Worm (Caenorhabditis elegans) whole organism, early embryonic: Measurements from ENCODE around the gene T15B7.15.

Experiments used
- B0310.2 ChIP-seq: sonication (generic microtip); optimal IDR thresholded peaks from 2 replicates; lab custom pipeline; 2016; ENCODE audit warnings: mild to moderate bottlenecking, missing genetic modification characterization, missing compliant biosample characterization
- F13C5.2 ChIP-seq: sonication (generic microtip); optimal IDR thresholded peaks from 2 replicates; lab custom pipeline; 2017; ENCODE audit warnings: mild to moderate bottlenecking, missing genetic modification characterization, inconsistent platforms, missing compliant biosample characterization
- aly-1 ChIP-seq: sonication (generic microtip); optimal IDR thresholded peaks from 2 replicates; lab custom pipeline; 2016; ENCODE audit warnings: missing genetic modification characterization, missing compliant biosample characterization
- ama-1 ChIP-seq: fragments of 150-350 bp; optimal IDR thresholded peaks from 2 replicates; lab custom pipeline; 2014
- ceh-13 ChIP-seq: fragments of 200-800 bp; sonication (Bioruptor generic); optimal IDR thresholded peaks from 2 replicates; lab custom pipeline; 2018; ENCODE audit warnings: mild to moderate bottlenecking, missing genetic modification characterization, missing compliant biosample characterization
- ceh-36 ChIP-seq: sonication (generic microtip); optimal IDR thresholded peaks from 2 replicates; lab custom pipeline; 2016; ENCODE audit warnings: missing genetic modification characterization, inconsistent platforms, missing compliant biosample characterization
- ets-7 ChIP-seq: sonication (generic microtip); optimal IDR thresholded peaks from 2 replicates; lab custom pipeline; 2016; ENCODE audit warnings: missing genotype, missing genetic modification characterization, missing compliant biosample characterization
- flt-1 ChIP-seq: fragments of 200-800 bp; sonication (Bioruptor generic); IDR thresholded peaks from 2 replicates; pipeline ENCODE4 v1.3.6; 2022; ENCODE audit warnings: missing genetic modification characterization, missing compliant biosample characterization
- hmbx-1 ChIP-seq: sonication (generic microtip); optimal IDR thresholded peaks from 2 replicates; lab custom pipeline; 2016; ENCODE audit warnings: mild to moderate bottlenecking, missing genetic modification characterization, missing compliant biosample characterization
- hmg-4 ChIP-seq: fragments of 200-800 bp; sonication (Bioruptor generic); optimal IDR thresholded peaks from 2 replicates; lab custom pipeline; 2018; ENCODE audit warnings: mild to moderate bottlenecking, missing genetic modification characterization, missing compliant biosample characterization
- hnd-1 ChIP-seq: sonication (generic microtip); optimal IDR thresholded peaks from 2 replicates; lab custom pipeline; 2016; ENCODE audit warnings: missing genetic modification characterization, missing compliant biosample characterization
- pes-1 ChIP-seq: fragments of 200-800 bp; sonication (Bioruptor generic); IDR thresholded peaks from 2 replicates; pipeline ENCODE4 v1.3.6; 2022; ENCODE audit warnings: missing genetic modification reagents, missing genetic modification characterization, missing compliant biosample characterization
- scrt-1 ChIP-seq: fragments of 200-800 bp; sonication (Bioruptor generic); IDR thresholded peaks from 2 replicates; pipeline ENCODE4 v1.3.6; 2022; ENCODE audit warnings: missing genetic modification characterization, missing compliant biosample characterization
- sea-1 ChIP-seq: fragments of 200-800 bp; sonication (Bioruptor generic); conservative IDR thresholded peaks from 2 replicates; pipeline ENCODE4 v1.3.6; 2022; ENCODE audit warnings: missing genetic modification characterization, missing compliant biosample characterization
- tbx-11 ChIP-seq: fragments of 200-800 bp; sonication (Bioruptor generic); IDR thresholded peaks from 2 replicates; pipeline ENCODE4 v1.3.6; 2022; ENCODE audit warnings: missing genetic modification characterization, missing compliant biosample characterization
- tbx-37 ChIP-seq: fragments of 200-800 bp; sonication (Bioruptor generic); conservative IDR thresholded peaks from 2 replicates; pipeline ENCODE4 v1.3.6; 2022; ENCODE audit warnings: missing genetic modification reagents, missing genetic modification characterization, missing compliant biosample characterization
- tra-4 ChIP-seq: sonication (generic microtip); optimal IDR thresholded peaks from 2 replicates; lab custom pipeline; 2017; ENCODE audit warnings: missing genetic modification characterization, missing compliant biosample characterization

The T15B7.15 gene

DNA sequence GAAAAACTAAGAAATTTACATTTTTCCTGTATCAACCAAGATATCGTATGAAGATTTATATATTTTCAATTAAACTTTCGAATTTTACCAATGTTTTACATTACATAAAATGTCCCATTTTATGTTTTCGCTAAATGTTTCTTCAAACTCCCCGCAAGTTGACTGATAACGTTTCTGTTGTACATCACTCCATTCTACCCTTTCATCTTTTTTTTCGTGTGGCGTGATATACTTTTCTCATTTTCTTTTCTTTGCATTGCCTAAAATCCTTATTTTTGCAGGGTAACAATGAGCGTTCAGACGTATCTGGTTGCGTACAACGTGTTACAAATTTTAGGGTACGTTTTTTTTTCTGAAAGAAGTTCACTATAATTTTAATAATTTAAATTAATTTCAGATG, 543 bp upstream of the T15B7.15 start, which contains the start of gene hpo-8:
TSS of gene hpo-8 (plus strand) at position 282 of the 400 bp plus-strand sequence.
- TF ChIP-seq hnd-1 (tag; lab: Kevin White, UChicago) (no peak), hmg-4 (no peak), tbx-11 (GFP tag; lab: Robert Waterston, UW) (no peak), pes-1 (GFP tag; lab: Robert Waterston, UW) (no peak), F13C5.2 (tag; lab: Kevin White, UChicago) (no peak)

DNA sequence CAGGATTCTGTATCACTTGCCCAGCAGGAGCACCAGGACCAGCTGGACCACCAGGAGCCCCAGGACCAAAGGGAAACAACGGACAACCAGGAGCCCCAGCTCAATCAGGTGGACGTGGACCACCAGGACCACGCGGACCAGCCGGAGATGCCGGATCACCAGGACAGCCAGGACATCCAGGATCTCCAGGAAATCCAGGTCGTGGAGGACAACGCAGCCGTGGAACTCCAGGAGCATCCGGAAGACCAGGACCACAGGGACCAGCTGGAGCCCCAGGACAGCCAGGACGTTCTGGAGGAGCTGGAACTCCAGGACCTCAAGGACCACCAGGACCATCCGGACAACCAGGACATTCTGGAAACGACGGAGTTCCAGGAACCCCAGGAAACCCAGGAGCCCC, 2.4 kb downstream of the T15B7.15 start:
- TF ChIP-seq B0310.2 (tag; lab: Kevin White, UChicago) (no peak), F13C5.2 (tag; lab: Kevin White, UChicago) (no peak), flt-1 (no peak), hnd-1 (tag; lab: Kevin White, UChicago) (no peak), tbx-37 (GFP tag; lab: Robert Waterston, UW) (no peak), pes-1 (GFP tag; lab: Robert Waterston, UW) (no peak), scrt-1 (no peak)

DNA sequence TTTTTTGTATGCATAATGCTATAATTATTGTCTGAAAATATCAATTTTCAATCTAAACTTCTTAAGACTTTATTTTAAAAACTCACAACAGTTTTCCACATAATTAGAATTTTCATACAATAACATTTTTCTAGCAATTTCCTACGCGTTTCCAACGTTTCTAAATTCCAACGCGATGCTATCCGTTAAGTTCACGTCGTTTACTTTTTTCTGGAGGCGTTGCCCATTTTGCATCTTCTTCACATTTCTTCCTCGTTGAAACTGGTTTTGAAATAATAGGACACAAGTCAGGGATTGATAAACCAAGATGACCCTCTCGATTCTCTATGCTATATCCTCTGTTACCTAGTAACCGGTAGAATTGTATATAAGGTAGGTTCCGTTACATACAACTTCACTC, 3.2 kb downstream of the T15B7.15 start, which contains the start of the genes T15B7.14 and col-143:
TSS of gene T15B7.14 (minus strand) at position 101 of the 400 bp plus-strand sequence.
TSS of gene col-143 (plus strand) at position 394 of the 400 bp plus-strand sequence.
- no peak for TF ChIP-seq tra-4 (tag; lab: Kevin White, UChicago)
- TF ChIP-seq pes-1 (GFP tag; lab: Robert Waterston, UW), result no peak
- TF ChIP-seq tbx-11 (GFP tag; lab: Robert Waterston, UW), result no peak
- no peak for TF ChIP-seq sea-1
- no peak for TF ChIP-seq F13C5.2 (tag; lab: Kevin White, UChicago)
- no peak for TF ChIP-seq tbx-37 (GFP tag; lab: Robert Waterston, UW)
- no peak for TF ChIP-seq scrt-1
- TF ChIP-seq ceh-13 (GFP tag; lab: Kevin White, UChicago), result no peak
- TF ChIP-seq aly-1 (tag; lab: Kevin White, UChicago), result no peak
- no peak for TF ChIP-seq B0310.2 (tag; lab: Kevin White, UChicago)
- TF ChIP-seq flt-1, result no peak
- no peak for TF ChIP-seq hnd-1 (tag; lab: Kevin White, UChicago)
- no peak for TF ChIP-seq ets-7 (tag; lab: Kevin White, UChicago)
- TF ChIP-seq ama-1, result no peak

DNA sequence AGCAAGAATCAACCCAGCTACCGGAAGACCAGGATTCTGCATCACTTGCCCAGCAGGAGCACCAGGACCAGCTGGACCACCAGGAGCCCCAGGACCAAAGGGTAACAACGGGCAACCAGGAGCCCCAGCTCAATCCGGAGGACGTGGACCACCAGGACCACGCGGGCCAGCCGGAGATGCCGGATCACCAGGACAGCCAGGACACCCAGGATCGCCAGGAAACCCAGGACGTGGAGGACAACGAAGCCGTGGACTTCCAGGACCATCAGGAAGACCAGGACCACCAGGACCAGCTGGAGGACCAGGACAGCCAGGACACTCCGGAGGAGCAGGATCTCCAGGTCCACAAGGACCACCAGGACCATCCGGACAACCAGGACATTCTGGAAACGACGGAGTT, 6.9 kb downstream of the T15B7.15 start:
- no peak for TF ChIP-seq ets-7 (tag; lab: Kevin White, UChicago)
- TF ChIP-seq pes-1 (GFP tag; lab: Robert Waterston, UW), result no peak
- 0 out of 2 replicates have a peak, but pooled peaks have one; percentile 7 for TF ChIP-seq sea-1
- no peak for TF ChIP-seq hnd-1 (tag; lab: Kevin White, UChicago)

DNA sequence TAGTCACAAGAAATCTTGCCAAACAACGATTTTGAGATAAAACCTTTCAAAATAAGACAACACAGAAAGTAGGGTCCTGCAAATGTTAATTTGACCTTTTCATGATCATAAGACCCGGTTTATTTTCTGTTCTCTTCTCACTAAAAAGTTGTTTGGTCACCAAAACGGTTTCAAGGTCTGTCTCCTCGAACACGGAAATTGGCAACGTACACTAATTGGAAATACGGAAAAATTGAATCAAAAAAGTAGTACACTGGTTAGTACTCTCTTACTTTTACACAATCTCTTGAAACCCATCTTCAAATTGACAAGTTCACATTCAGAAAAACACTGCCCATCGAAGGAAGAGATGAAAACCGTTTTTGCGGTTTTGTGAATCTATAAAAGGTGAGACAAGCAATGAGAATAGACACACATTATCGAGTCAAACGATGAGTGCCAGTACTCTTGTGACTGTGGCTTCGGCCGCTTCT, 7.7 kb downstream of the T15B7.15 start, which contains the start of gene col-142:
TSS of gene col-142 (plus strand) at position 423 of the 473 bp plus-strand sequence.
- no peak for TF ChIP-seq hmbx-1
- TF ChIP-seq ama-1, result no peak

DNA sequence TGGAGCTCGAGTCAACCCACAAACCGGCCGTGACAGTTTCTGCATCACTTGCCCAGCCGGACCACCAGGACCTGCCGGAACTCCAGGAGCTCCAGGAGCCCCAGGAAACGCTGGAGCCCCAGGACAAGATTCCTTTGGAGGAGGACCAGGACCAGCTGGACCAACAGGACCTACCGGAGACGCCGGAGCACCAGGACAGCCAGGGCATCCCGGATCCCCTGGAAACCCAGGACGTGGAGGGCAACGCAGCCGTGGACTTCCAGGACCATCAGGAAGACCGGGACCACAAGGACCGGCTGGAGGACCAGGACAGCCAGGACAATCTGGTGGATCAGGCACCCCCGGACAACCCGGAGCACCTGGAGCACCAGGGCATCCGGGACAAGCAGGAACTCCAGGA, 8.4 kb downstream of the T15B7.15 start:
- TF ChIP-seq aly-1 (tag; lab: Kevin White, UChicago) (no peak), pes-1 (GFP tag; lab: Robert Waterston, UW) (no peak), B0310.2 (tag; lab: Kevin White, UChicago) (no peak), tra-4 (tag; lab: Kevin White, UChicago) (no peak), ets-7 (tag; lab: Kevin White, UChicago) (no peak), ama-1 (no peak), ceh-36 (tag; lab: Kevin White, UChicago) (no peak), hnd-1 (tag; lab: Kevin White, UChicago) (no peak), ceh-13 (GFP tag; lab: Kevin White, UChicago) (no peak), hmbx-1 (no peak), tbx-11 (GFP tag; lab: Robert Waterston, UW) (no peak), scrt-1 (no peak), tbx-37 (GFP tag; lab: Robert Waterston, UW) (no peak), sea-1 (no peak), flt-1 (no peak), hmg-4 (no peak), F13C5.2 (tag; lab: Kevin White, UChicago) (no peak)

DNA sequence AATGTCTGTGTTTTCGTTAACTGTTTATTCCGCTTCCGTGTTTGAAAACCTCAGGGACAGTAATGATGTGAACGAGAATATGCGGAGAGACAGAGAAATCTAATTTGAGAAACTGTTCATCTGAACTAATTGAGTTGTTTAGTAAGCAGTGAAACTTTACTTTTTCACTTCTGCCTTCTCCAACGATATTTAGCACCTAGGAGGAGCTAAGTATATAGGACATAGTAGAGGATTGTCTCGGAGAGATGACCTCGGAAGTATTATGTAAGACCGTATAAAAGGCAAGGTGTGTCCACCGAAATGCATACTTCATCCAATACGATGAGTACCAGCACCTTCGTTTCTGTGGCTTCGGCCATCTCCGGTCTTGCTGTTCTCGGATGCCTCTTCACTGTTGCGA, 9.1 kb downstream of the T15B7.15 start, which contains the start of gene col-141:
TSS of gene col-141 (plus strand) at position 301 of the 400 bp plus-strand sequence.
- TF ChIP-seq tra-4 (tag; lab: Kevin White, UChicago) (no peak), sea-1 (no peak)

DNA sequence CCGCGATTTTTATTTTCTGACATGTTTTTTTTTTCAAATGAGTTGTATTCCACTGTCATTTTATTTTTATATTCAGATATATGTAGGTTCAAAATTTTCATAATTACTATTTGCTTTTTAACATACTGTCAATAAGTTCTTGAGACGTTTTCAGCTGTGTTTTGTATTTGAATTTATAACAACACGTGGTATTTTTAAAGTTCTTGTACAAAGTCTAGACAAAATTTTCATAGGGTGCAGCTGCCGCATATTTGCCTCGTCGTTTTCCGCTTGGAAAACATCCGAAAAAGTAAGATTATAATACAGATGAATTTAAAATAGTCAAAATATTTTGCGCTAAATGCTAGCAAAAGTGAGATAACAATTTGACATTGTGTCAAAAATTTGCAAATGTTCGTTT, 9.7 kb downstream of the T15B7.15 start, which contains the start of gene dmsr-15:
TSS of gene dmsr-15 (minus strand) at position 101 of the 400 bp plus-strand sequence.
- TF ChIP-seq ets-7 (tag; lab: Kevin White, UChicago) (no peak), ceh-36 (tag; lab: Kevin White, UChicago) (no peak), flt-1 (no peak), tbx-11 (GFP tag; lab: Robert Waterston, UW) (no peak), hnd-1 (tag; lab: Kevin White, UChicago) (no peak), ceh-13 (GFP tag; lab: Kevin White, UChicago) (no peak), hmbx-1 (no peak), F13C5.2 (tag; lab: Kevin White, UChicago) (no peak), aly-1 (tag; lab: Kevin White, UChicago) (no peak), tbx-37 (GFP tag; lab: Robert Waterston, UW) (no peak), hmg-4 (no peak), B0310.2 (tag; lab: Kevin White, UChicago) (no peak), pes-1 (GFP tag; lab: Robert Waterston, UW) (no peak), sea-1 (no peak), tra-4 (tag; lab: Kevin White, UChicago) (no peak), ama-1 (no peak)
